Fruit fly (Drosophila melanogaster): ENCODE results near the gene CG7394.

dm6 chr3L:11602040-11602439 is 40.2 kb downstream of the CG7394 start:
- TF ChIP-seq psq (optimal IDR thresholded peaks at IDR 0.05) (no peak), pan (optimal IDR thresholded peaks at IDR 0.05) (no peak), usp (GFP tag; optimal IDR thresholded peaks at IDR 0.05) (no peak), CG8478 (optimal IDR thresholded peaks at IDR 0.05) (no peak), Dll (optimal IDR thresholded peaks at IDR 0.05) (no peak), EcR (GFP tag; optimal IDR thresholded peaks at IDR 0.05) (no peak)

Measured in whole organism.